Worm (Caenorhabditis elegans): Measurements from ENCODE around the gene grl-21.

Gene grl-21

ce11 chrIV:10777076-10777475 is 39.8 kb downstream of the grl-21 start:
- TF ChIP-seq mab-5 (tag; optimal IDR thresholded peaks at IDR 0.05) = no peak
- TF ChIP-seq unc-55 (GFP tag; optimal IDR thresholded peaks at IDR 0.05) = no peak
- TF ChIP-seq ceh-16 (tag; optimal IDR thresholded peaks at IDR 0.05) = no peak
- no peak for TF ChIP-seq lsy-2 (tag; optimal IDR thresholded peaks at IDR 0.05)
- TF ChIP-seq nhr-6 (tag; optimal IDR thresholded peaks at IDR 0.05) = no peak
- TF ChIP-seq Y55F3AM.14 (GFP tag; optimal IDR thresholded peaks at IDR 0.05) = no peak
- TF ChIP-seq skn-1 (tag; optimal IDR thresholded peaks at IDR 0.05) = no peak
- TF ChIP-seq R02D3.7 (tag; optimal IDR thresholded peaks at IDR 0.05) = no peak
- no peak for TF ChIP-seq nhr-129 (tag; optimal IDR thresholded peaks at IDR 0.05)
- no peak for TF ChIP-seq unc-39 (tag; optimal IDR thresholded peaks at IDR 0.05)
- TF ChIP-seq lin-13 (GFP tag; optimal IDR thresholded peaks at IDR 0.05) = no peak
- no peak for TF ChIP-seq C34F6.9 (tag; optimal IDR thresholded peaks at IDR 0.05)
- no peak for TF ChIP-seq ztf-1 (GFP tag; conservative IDR thresholded peaks at IDR 0.05)
- no peak for TF ChIP-seq gmeb-1 (tag; optimal IDR thresholded peaks at IDR 0.05)
- no peak for TF ChIP-seq nhr-237 (tag; optimal IDR thresholded peaks at IDR 0.05)
- no peak for TF ChIP-seq fos-1 (tag; optimal IDR thresholded peaks at IDR 0.05)
- TF ChIP-seq nhr-11 (tag; optimal IDR thresholded peaks at IDR 0.05) = no peak
- TF ChIP-seq nhr-25 (tag; optimal IDR thresholded peaks at IDR 0.05) = peak; percentile 48
- no peak for TF ChIP-seq mbf-1 (tag; optimal IDR thresholded peaks at IDR 0.05)
- TF ChIP-seq alr-1 (tag; optimal IDR thresholded peaks at IDR 0.05) = no peak
- peak; percentile 2 for TF ChIP-seq nhr-21 (tag; optimal IDR thresholded peaks at IDR 0.05)
- TF ChIP-seq dmd-4 (tag; optimal IDR thresholded peaks at IDR 0.05) = no peak
- TF ChIP-seq elt-1 (tag; optimal IDR thresholded peaks at IDR 0.05) = no peak
- TF ChIP-seq ZK546.5 (tag; optimal IDR thresholded peaks at IDR 0.05) = no peak
- no peak for TF ChIP-seq snpc-4 (tag; optimal IDR thresholded peaks at IDR 0.05)
- TF ChIP-seq egl-27 (tag; optimal IDR thresholded peaks at IDR 0.05) = no peak
- TF ChIP-seq unc-62 (GFP tag; optimal IDR thresholded peaks at IDR 0.05) = no peak
- TF ChIP-seq lin-11 (tag; optimal IDR thresholded peaks at IDR 0.05) = no peak
- peak; percentile 73 for TF ChIP-seq sma-3 (GFP tag; optimal IDR thresholded peaks at IDR 0.05)
- no peak for TF ChIP-seq nhr-10 (tag; optimal IDR thresholded peaks at IDR 0.05)
- TF ChIP-seq ztf-11 (tag; optimal IDR thresholded peaks at IDR 0.05) = no peak
- TF ChIP-seq lin-39 (tag; optimal IDR thresholded peaks at IDR 0.05) = no peak
- peak; percentile 74 for TF ChIP-seq sma-9 (GFP tag; optimal IDR thresholded peaks at IDR 0.05)
- TF ChIP-seq sma-9 (tag; optimal IDR thresholded peaks at IDR 0.05) = no peak
- no peak for TF ChIP-seq mdl-1 (tag; optimal IDR thresholded peaks at IDR 0.05)
- no peak for TF ChIP-seq zag-1 (tag; optimal IDR thresholded peaks at IDR 0.05)
- no peak for TF ChIP-seq elt-3 (tag; optimal IDR thresholded peaks at IDR 0.05)
- no peak for TF ChIP-seq ama-1 (optimal IDR thresholded peaks at IDR 0.05)
- TF ChIP-seq ceh-82 (tag; optimal IDR thresholded peaks at IDR 0.05) = no peak
- TF ChIP-seq aly-2 (tag; optimal IDR thresholded peaks at IDR 0.05) = no peak
- no peak for TF ChIP-seq nhr-77 (tag; optimal IDR thresholded peaks at IDR 0.05)
- TF ChIP-seq sem-4 (tag; optimal IDR thresholded peaks at IDR 0.05) = no peak
- TF ChIP-seq ztf-4 (tag; optimal IDR thresholded peaks at IDR 0.05) = no peak
- TF ChIP-seq blmp-1 (tag; optimal IDR thresholded peaks at IDR 0.05; ENCODE audit: insufficient read depth) = peak; percentile 77

DNA sequence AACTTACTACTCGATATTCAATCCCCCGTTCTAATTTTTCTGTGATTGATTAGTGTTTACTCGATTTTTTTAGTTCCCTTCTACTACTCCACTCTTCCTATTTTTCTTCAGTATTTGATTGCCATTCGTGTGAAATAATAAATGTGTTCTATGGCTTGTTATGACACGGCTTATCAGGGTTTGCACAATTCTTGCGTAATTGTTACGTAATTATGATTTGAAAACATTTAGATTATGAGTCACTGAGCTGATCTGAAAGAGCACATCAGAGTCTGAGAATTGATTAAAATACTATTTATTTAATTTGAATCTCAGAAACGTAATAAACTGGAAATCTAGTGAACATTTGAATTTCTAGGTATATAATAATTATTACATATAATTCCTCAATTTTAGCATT is 40.3 kb downstream of the grl-21 start:
- TF ChIP-seq egl-27 (tag; optimal IDR thresholded peaks at IDR 0.05) (no peak), nhr-77 (tag; optimal IDR thresholded peaks at IDR 0.05) (no peak), nhr-25 (tag; optimal IDR thresholded peaks at IDR 0.05) (no peak), aly-2 (tag; optimal IDR thresholded peaks at IDR 0.05) (no peak), gmeb-1 (tag; optimal IDR thresholded peaks at IDR 0.05) (no peak), crh-2 (tag; optimal IDR thresholded peaks at IDR 0.05) (no peak), lin-39 (tag; optimal IDR thresholded peaks at IDR 0.05) (no peak), ZK546.5 (tag; optimal IDR thresholded peaks at IDR 0.05) (no peak), F13H6.1 (tag; optimal IDR thresholded peaks at IDR 0.05) (no peak), ztf-1 (GFP tag; conservative IDR thresholded peaks at IDR 0.05) (no peak), nhr-129 (tag; optimal IDR thresholded peaks at IDR 0.05) (no peak), blmp-1 (tag; optimal IDR thresholded peaks at IDR 0.05; ENCODE audit: insufficient read depth) (no peak), nhr-237 (tag; optimal IDR thresholded peaks at IDR 0.05) (no peak), elt-1 (tag; optimal IDR thresholded peaks at IDR 0.05) (no peak), ztf-4 (tag; optimal IDR thresholded peaks at IDR 0.05) (no peak)
